Worm (Caenorhabditis elegans) whole organism, late embryonic: Measurements from ENCODE around the gene emb-9.

ENCODE experiments used
- C08G9.2 ChIP-seq: sonication (generic microtip); optimal IDR thresholded peaks from 2 replicates; lab custom pipeline; 2016; ENCODE audit warnings: mild to moderate bottlenecking, missing genetic modification characterization, moderate library complexity, missing compliant biosample characterization
- C38D4.7 ChIP-seq: fragments of 200-800 bp; sonication (Bioruptor generic); optimal IDR thresholded peaks from 2 replicates; lab custom pipeline; 2018; ENCODE audit warnings: mild to moderate bottlenecking, missing genetic modification characterization, moderate library complexity, missing compliant biosample characterization
- F13H6.1 ChIP-seq: sonication (generic microtip); optimal IDR thresholded peaks from 2 replicates; lab custom pipeline; 2016; ENCODE audit warnings: missing genetic modification characterization, missing compliant biosample characterization
- K09A11.1 ChIP-seq: sonication (generic microtip); optimal IDR thresholded peaks from 2 replicates; lab custom pipeline; 2017; ENCODE audit warnings: antibody characterized with exemption, mild to moderate bottlenecking, missing genetic modification characterization, missing compliant biosample characterization; ENCODE audit not compliant: insufficient read depth
- Y22D7AL.16 ChIP-seq: sonication (generic microtip); optimal IDR thresholded peaks from 2 replicates; lab custom pipeline; 2016; ENCODE audit warnings: missing genetic modification characterization, missing compliant biosample characterization
- ahr-1 ChIP-seq: sonication (generic microtip); optimal IDR thresholded peaks from 2 replicates; lab custom pipeline; 2016; ENCODE audit warnings: missing genetic modification characterization, missing compliant biosample characterization
- ama-1 ChIP-seq: fragments of 150-350 bp; optimal IDR thresholded peaks from 2 replicates; lab custom pipeline; 2014
- ceh-14 ChIP-seq: sonication (generic microtip); optimal IDR thresholded peaks from 2 replicates; lab custom pipeline; 2016; ENCODE audit warnings: missing genotype, missing genetic modification characterization, missing compliant biosample characterization
- ceh-18 ChIP-seq: sonication (generic microtip); optimal IDR thresholded peaks from 2 replicates; lab custom pipeline; 2016; ENCODE audit warnings: missing genetic modification characterization, missing compliant biosample characterization
- ceh-19 ChIP-seq: fragments of 200-800 bp; sonication (Bioruptor generic); optimal IDR thresholded peaks from 2 replicates; lab custom pipeline; 2018; ENCODE audit warnings: mild to moderate bottlenecking, missing genetic modification characterization, missing compliant biosample characterization
- ceh-22 ChIP-seq: sonication (generic microtip); optimal IDR thresholded peaks from 2 replicates; lab custom pipeline; 2017; ENCODE audit warnings: missing biosample characterization, missing genetic modification characterization
- ceh-30 ChIP-seq: fragments of 150-350 bp; optimal IDR thresholded peaks from 2 replicates; lab custom pipeline; 2014; ENCODE audit warnings: missing biosample characterization, missing genetic modification characterization
- ceh-34 ChIP-seq: sonication (generic microtip); optimal IDR thresholded peaks from 2 replicates; lab custom pipeline; 2016; ENCODE audit warnings: mild to moderate bottlenecking, missing genetic modification characterization, missing compliant biosample characterization
- ceh-45 ChIP-seq: fragments of 200-800 bp; sonication (Bioruptor generic); IDR thresholded peaks from 2 replicates; pipeline ENCODE4 v1.3.6; 2022; ENCODE audit warnings: missing genetic modification reagents, missing genetic modification characterization, missing compliant biosample characterization
- elt-2 ChIP-seq: sonication (generic microtip); optimal IDR thresholded peaks from 2 replicates; lab custom pipeline; 2016; ENCODE audit warnings: missing genetic modification reagents, missing genetic modification characterization, missing compliant biosample characterization
- fax-1 ChIP-seq: sonication (generic microtip); optimal IDR thresholded peaks from 2 replicates; lab custom pipeline; 2016; ENCODE audit warnings: missing genotype, missing genetic modification characterization, missing compliant biosample characterization
- fkh-10 ChIP-seq: fragments of 150-350 bp; optimal IDR thresholded peaks from 2 replicates; lab custom pipeline; 2014; ENCODE audit warnings: missing biosample characterization, missing genetic modification reagents, missing genetic modification characterization
- gmeb-2 ChIP-seq: sonication (generic microtip); optimal IDR thresholded peaks from 2 replicates; lab custom pipeline; 2016; ENCODE audit warnings: missing genetic modification characterization, inconsistent platforms, missing compliant biosample characterization
- hlh-30 ChIP-seq: sonication (generic microtip); optimal IDR thresholded peaks from 2 replicates; lab custom pipeline; 2017; ENCODE audit warnings: antibody characterized with exemption, missing genetic modification characterization, missing compliant biosample characterization; ENCODE audit not compliant: insufficient read depth
- hlh-8 ChIP-seq: sonication (generic microtip); optimal IDR thresholded peaks from 2 replicates; lab custom pipeline; 2016; ENCODE audit warnings: missing genotype, missing genetic modification characterization, missing compliant biosample characterization
- lim-6 ChIP-seq: sonication (generic microtip); optimal IDR thresholded peaks from 2 replicates; lab custom pipeline; 2016; ENCODE audit warnings: missing genetic modification characterization, missing compliant biosample characterization
- nfya-1 ChIP-seq: sonication (generic microtip); optimal IDR thresholded peaks from 2 replicates; lab custom pipeline; 2017; ENCODE audit warnings: missing genetic modification characterization, mild to moderate bottlenecking, missing compliant biosample characterization, antibody characterized with exemption, moderate library complexity
- nhr-232 ChIP-seq: sonication (generic microtip); optimal IDR thresholded peaks from 2 replicates; lab custom pipeline; 2016; ENCODE audit warnings: missing genetic modification characterization, missing compliant biosample characterization
- pag-3 ChIP-seq: sonication (generic microtip); optimal IDR thresholded peaks from 2 replicates; lab custom pipeline; 2016; ENCODE audit warnings: missing compliant biosample characterization, missing genetic modification characterization, borderline replicate concordance
- pqm-1 ChIP-seq: sonication (generic microtip); optimal IDR thresholded peaks from 2 replicates; lab custom pipeline; 2016; ENCODE audit warnings: missing genetic modification characterization, missing compliant biosample characterization
- pros-1 ChIP-seq: fragments of 150-350 bp; optimal IDR thresholded peaks from 2 replicates; lab custom pipeline; 2014; ENCODE audit warnings: missing biosample characterization, missing genetic modification reagents, missing genetic modification characterization
- sox-4 ChIP-seq: sonication (generic microtip); optimal IDR thresholded peaks from 2 replicates; lab custom pipeline; 2017; ENCODE audit warnings: mild to moderate bottlenecking, missing genetic modification characterization, inconsistent platforms, missing compliant biosample characterization
- tbx-7 ChIP-seq: sonication (generic microtip); optimal IDR thresholded peaks from 2 replicates; lab custom pipeline; 2016; ENCODE audit warnings: missing genotype, missing genetic modification characterization, missing compliant biosample characterization
- unc-3 ChIP-seq, 2 experiments: fragments of 200-800 bp in 1 of 2; sonication (Bioruptor generic) in 1 of 2; sonication (generic microtip) in 1 of 2; conservative IDR thresholded peaks in 1 of 2; optimal IDR thresholded peaks in 1 of 2; 2 replicates each; pipeline versions ENCODE4 v1.3.6 to Lab custom; 2016 to 2022; ENCODE audit warnings: missing compliant biosample characterization in 2 of 2, missing genetic modification characterization in 2 of 2, missing genetic modification reagents in 1 of 2
- unc-42 ChIP-seq: sonication (generic microtip); optimal IDR thresholded peaks from 2 replicates; lab custom pipeline; 2016; ENCODE audit warnings: missing genotype, missing genetic modification characterization, missing compliant biosample characterization
- unc-86 ChIP-seq: sonication (generic microtip); optimal IDR thresholded peaks from 2 replicates; lab custom pipeline; 2016; ENCODE audit warnings: missing genetic modification characterization, missing compliant biosample characterization

The emb-9 gene

DNA sequence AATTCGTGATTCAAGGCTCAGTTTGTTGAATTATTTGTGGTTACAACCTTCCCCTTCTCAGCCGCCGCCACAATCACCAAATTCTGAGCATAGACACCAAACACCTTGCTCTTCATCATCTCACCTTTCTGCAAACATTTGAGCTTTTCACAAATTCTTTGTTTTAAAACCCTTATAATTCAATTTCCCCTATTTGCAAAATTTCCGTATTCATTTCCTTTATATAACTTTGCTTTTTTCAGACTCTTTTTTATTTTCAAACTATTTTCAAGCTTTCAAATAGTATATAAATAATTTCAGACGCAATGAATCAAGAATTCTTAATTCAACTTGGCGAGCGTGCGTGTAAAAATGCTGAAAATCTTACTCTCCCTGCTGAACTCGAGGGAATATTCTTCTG lies 39.2 kb upstream of the emb-9 start, which contains the start of gene tkr-1:
Gene tkr-1 (plus strand): TSS at position 301 of the 400 bp plus-strand sequence.
- TF ChIP-seq nfya-1 (tag; lab: Kevin White, UChicago) (no peak), ceh-45 (GFP tag; lab: Robert Waterston, UW) (no peak), sox-4 (tag; lab: Kevin White, UChicago) (no peak), gmeb-2 (no peak), pag-3 (tag; lab: Kevin White, UChicago) (no peak)

DNA sequence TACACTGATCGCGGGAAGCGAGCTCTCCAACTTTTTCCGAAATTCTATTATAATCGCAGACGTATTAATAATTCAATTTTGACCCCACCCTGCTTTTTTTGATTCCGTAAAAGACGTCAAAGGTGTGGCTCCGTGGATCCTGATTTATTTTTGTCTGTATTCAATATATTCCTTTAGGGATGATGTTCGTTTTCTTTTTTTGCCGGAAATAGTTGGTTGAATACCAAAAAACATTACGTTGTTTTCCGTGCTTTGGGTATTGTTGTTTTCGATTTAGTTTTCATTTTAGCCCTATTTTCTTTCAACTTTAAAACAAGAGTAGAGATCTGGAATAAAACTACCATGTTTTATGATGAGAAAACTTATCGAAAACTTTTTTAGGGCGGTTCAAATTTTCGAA lies 32.5 kb upstream of the emb-9 start:
- TF ChIP-seq ceh-34 (tag; lab: Kevin White, UChicago) (no peak), ahr-1 (no peak), fax-1 (tag; lab: Kevin White, UChicago) (no peak), lim-6 (no peak), ceh-18 (tag; lab: Kevin White, UChicago) (no peak), hlh-30 (no peak), unc-3 (GFP tag; conservative IDR thresholded peaks at IDR 0.05; lab: Robert Waterston, UW) (no peak), unc-3 (tag; optimal IDR thresholded peaks at IDR 0.05; lab: Kevin White, UChicago) (no peak)
- TF ChIP-seq, all 69 proteins: peak for 0

DNA sequence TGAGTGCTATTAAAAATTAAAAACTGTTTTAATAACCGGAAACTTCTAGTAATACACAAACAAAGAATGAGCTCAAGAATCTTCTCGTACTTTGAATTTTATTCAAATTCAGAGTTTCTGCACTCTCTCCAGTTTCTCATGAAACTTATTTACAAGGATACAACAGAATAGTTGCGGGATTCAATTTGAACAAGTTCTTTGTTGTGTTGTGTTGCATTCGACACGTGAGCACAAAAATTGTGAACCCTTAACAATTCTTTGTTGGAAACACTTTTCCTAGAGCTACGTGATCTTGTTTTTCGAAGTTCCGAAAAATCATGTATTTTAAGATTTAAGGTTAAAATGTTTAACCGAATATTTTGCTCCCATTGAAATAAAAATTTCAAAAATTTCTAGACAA lies 29.5 kb upstream of the emb-9 start:
- TF ChIP-seq nhr-232 (tag; lab: Kevin White, UChicago) (no peak), K09A11.1 (tag; lab: Kevin White, UChicago) (no peak), ceh-19 (no peak), Y22D7AL.16 (tag; lab: Kevin White, UChicago) (no peak), fax-1 (tag; lab: Kevin White, UChicago) (no peak), unc-86 (tag; lab: Kevin White, UChicago) (no peak), hlh-8 (tag; lab: Kevin White, UChicago) (no peak), pag-3 (tag; lab: Kevin White, UChicago) (no peak), ceh-22 (no peak), ama-1 (lab: Kevin White, UChicago) (no peak), unc-42 (no peak), fkh-10 (no peak), ceh-18 (tag; lab: Kevin White, UChicago) (no peak), pqm-1 (tag; lab: Kevin White, UChicago) (no peak), ceh-34 (tag; lab: Kevin White, UChicago) (no peak), C38D4.7 (no peak), pros-1 (tag; lab: Kevin White, UChicago) (no peak)

DNA sequence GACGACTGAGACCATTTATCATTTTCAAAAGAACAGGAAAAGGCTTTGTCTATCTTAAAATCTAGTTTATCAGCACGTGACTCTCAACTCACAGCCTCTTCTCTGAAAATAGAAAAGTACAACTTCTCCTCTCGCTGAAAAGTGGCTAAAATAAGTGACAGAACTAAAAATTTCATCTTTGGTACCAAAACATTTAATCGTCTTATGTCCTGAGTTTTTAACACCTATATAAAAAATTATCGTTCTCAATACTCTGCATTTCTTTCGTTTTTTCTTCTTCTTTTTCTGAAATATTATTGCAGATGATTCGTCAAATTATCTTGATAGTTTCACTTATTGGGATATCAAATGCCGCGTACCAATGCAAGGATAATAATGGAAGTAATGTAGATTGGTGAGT lies 22.7 kb upstream of the emb-9 start, which contains the start of gene crn-6:
Gene crn-6 (plus strand): TSS at position 301 of the 400 bp plus-strand sequence.
- TF ChIP-seq F13H6.1 (tag; lab: Kevin White, UChicago) (no peak), unc-3 (GFP tag; conservative IDR thresholded peaks at IDR 0.05; lab: Robert Waterston, UW) (no peak), unc-3 (tag; optimal IDR thresholded peaks at IDR 0.05; lab: Kevin White, UChicago) (no peak), lim-6 (no peak), pros-1 (tag; lab: Kevin White, UChicago) (no peak), C08G9.2 (tag; lab: Kevin White, UChicago) (no peak), ceh-45 (GFP tag; lab: Robert Waterston, UW) (no peak), pqm-1 (tag; lab: Kevin White, UChicago) (no peak), nhr-232 (tag; lab: Kevin White, UChicago) (no peak), ceh-14 (no peak), ceh-30 (tag; lab: Kevin White, UChicago) (no peak), fkh-10 (no peak)
- TF ChIP-seq, all 69 proteins: peak for 0

DNA sequence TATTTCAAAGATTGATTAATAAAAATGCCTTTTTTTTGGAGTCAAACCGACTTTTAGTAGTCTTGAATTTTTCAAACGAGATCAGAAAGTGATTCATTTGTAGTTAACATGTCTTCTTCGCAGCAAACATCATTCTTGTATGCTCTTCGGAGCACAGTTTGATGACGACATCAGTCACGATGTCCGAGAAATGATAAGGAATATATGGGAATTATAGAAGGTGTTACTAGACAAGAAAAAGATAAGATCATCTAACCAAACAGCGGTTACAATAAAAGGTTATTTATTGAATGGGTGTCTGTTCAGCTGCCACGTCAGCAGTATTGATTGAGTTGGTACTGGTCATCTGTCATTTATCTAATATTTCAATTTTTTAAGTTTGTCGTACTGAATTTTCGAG lies 22.1 kb upstream of the emb-9 start:
- TF ChIP-seq ama-1 (lab: Kevin White, UChicago) (no peak), elt-2 (tag; lab: Kevin White, UChicago) (peak; percentile 60), tbx-7 (tag; lab: Kevin White, UChicago) (no peak)

DNA sequence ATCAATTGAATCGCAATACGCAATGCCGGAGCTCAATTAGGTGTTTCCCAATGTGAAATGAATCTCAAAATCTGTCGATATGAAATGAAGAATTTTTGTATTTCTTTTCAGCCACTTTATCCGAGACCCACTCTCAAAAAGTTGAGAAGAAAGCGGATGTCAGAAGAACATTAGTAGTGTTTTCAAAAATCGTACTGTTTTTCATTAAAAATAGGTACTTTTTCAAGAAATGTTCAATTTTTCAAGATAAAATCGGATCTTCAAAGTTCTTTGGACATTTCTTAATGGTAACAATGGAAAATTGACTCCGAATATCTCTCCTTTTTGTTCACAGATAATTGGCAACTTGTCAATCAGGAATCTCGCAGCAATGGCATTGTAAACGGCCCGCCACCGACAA lies 17.0 kb upstream of the emb-9 start, which contains the start of gene flp-25:
Gene flp-25 (plus strand): TSS at position 301 of the 400 bp plus-strand sequence.
- TF ChIP-seq fkh-10: no peak
